Worm (Caenorhabditis elegans): ENCODE results near the gene C03C10.5.

- TF ChIP-seq ZK546.5 (tag; optimal IDR thresholded peaks at IDR 0.05), result no peak
- TF ChIP-seq unc-62 (GFP tag; optimal IDR thresholded peaks at IDR 0.05), result no peak
- TF ChIP-seq dmd-4 (tag; optimal IDR thresholded peaks at IDR 0.05), result no peak
- TF ChIP-seq F13H6.1 (tag; optimal IDR thresholded peaks at IDR 0.05), result no peak
- no peak for TF ChIP-seq unc-55 (GFP tag; optimal IDR thresholded peaks at IDR 0.05)
- TF ChIP-seq nhr-12 (tag; optimal IDR thresholded peaks at IDR 0.05), result no peak
- TF ChIP-seq nhr-11 (tag; optimal IDR thresholded peaks at IDR 0.05), result no peak
- no peak for TF ChIP-seq mab-5 (tag; optimal IDR thresholded peaks at IDR 0.05)
- no peak for TF ChIP-seq mdl-1 (tag; optimal IDR thresholded peaks at IDR 0.05)
Observed at ce11 chrIII:4090773-4091172, 1.1 kb downstream of the C03C10.5 start, which contains the start of gene C03C10.2.

All from whole organism, L2 larva.